Fruit fly (Drosophila melanogaster): ENCODE data around the gene beta4GalT7.

DNA sequence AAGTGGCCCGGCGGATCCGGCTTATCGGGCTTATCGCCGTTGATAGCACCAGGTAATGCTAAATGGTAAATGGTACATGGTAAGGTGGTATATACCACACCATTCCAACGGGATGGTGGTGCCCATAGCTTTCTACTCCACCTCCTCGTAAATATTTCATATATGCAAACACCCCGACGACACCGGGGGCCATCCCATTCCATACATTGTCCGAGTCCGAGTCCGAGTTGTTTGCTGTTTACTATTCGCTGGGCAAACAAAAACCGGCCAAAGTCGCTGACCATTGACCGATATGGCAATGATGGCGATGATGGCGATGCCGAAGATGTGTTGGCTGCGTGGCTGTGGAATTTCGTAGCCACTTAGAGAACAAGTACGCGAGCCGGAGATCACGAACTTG is 19.0 kb upstream of the beta4GalT7 start:
- no peak for TF ChIP-seq OdsH (GFP tag; optimal IDR thresholded peaks at IDR 0.05)
- no peak for TF ChIP-seq jim (GFP tag; optimal IDR thresholded peaks at IDR 0.05)
- TF ChIP-seq sv (GFP tag; optimal IDR thresholded peaks at IDR 0.05) = no peak
- TF ChIP-seq HLH106 (tag; optimal IDR thresholded peaks at IDR 0.05) = no peak
- TF ChIP-seq Dif (GFP tag; optimal IDR thresholded peaks at IDR 0.05; ENCODE audit: partially characterized antibody) = no peak
- no peak for TF ChIP-seq br (GFP tag; optimal IDR thresholded peaks at IDR 0.05)
- no peak for TF ChIP-seq Abd-B (GFP tag; optimal IDR thresholded peaks at IDR 0.05)
- no peak for TF ChIP-seq CG32264 (GFP tag; optimal IDR thresholded peaks at IDR 0.05)
- no peak for TF ChIP-seq h (GFP tag; optimal IDR thresholded peaks at IDR 0.05)
- no peak for TF ChIP-seq Hnf4 (GFP tag; optimal IDR thresholded peaks at IDR 0.05)
